Worm (Caenorhabditis elegans) whole organism, L1 larva: ENCODE results near the gene vav-1.

Experiments used
- aly-2 ChIP-seq: fragments of 150-350 bp; optimal IDR thresholded peaks from 2 replicates; lab custom pipeline; 2014; ENCODE audit warnings: missing biosample characterization, missing genetic modification characterization
- egl-27 ChIP-seq, 2 experiments: fragments of 150-350 bp in 1 of 2; sonication (generic microtip); optimal IDR thresholded peaks; 3 replicates each; lab custom pipeline; 2017 to 2018; ENCODE audit warnings: missing biosample characterization in 2 of 2, missing genetic modification characterization in 2 of 2, missing genetic modification reagents in 2 of 2
- elt-3 ChIP-seq, 6 experiments: fragments of 150-350 bp in 1 of 6; sonication (generic microtip); optimal IDR thresholded peaks; 2 replicates each; lab custom pipeline; 2017 to 2018; ENCODE audit warnings: missing biosample characterization in 6 of 6, missing genetic modification characterization in 6 of 6, inconsistent platforms in 1 of 6
- isw-1 ChIP-seq: fragments of 200-800 bp; sonication (Bioruptor generic); IDR thresholded peaks from 2 replicates; pipeline ENCODE4 v1.3.6; 2022; ENCODE audit warnings: missing genetic modification characterization, missing compliant biosample characterization
- mdl-1 ChIP-seq, 2 experiments: fragments of 150-350 bp; optimal IDR thresholded peaks; 2 replicates each; lab custom pipeline; 2014 to 2017; ENCODE audit warnings: missing biosample characterization in 2 of 2, missing genetic modification characterization in 2 of 2, inconsistent platforms in 1 of 2
- nhr-12 ChIP-seq: sonication (generic microtip); optimal IDR thresholded peaks from 2 replicates; lab custom pipeline; 2017; ENCODE audit warnings: missing biosample characterization, missing genetic modification characterization
- nhr-77 ChIP-seq: fragments of 150-350 bp; optimal IDR thresholded peaks from 2 replicates; lab custom pipeline; 2014; ENCODE audit warnings: missing biosample characterization, missing genetic modification characterization
- nhr-90 ChIP-seq: sonication (generic microtip); optimal IDR thresholded peaks from 2 replicates; lab custom pipeline; 2016; ENCODE audit warnings: mild to moderate bottlenecking, missing genetic modification characterization, missing compliant biosample characterization; ENCODE audit not compliant: poor library complexity
- tbx-2 ChIP-seq: sonication (generic microtip); optimal IDR thresholded peaks from 2 replicates; lab custom pipeline; 2016; ENCODE audit warnings: missing genetic modification characterization, missing compliant biosample characterization
- vab-15 ChIP-seq: sonication (generic microtip); optimal IDR thresholded peaks from 2 replicates; lab custom pipeline; 2017; ENCODE audit warnings: missing genotype, mild to moderate bottlenecking, missing genetic modification characterization, missing compliant biosample characterization
- ztf-11 ChIP-seq, 2 experiments: sonication (generic microtip); optimal IDR thresholded peaks; 2 replicates each; lab custom pipeline; 2016 to 2017; ENCODE audit warnings: missing genetic modification characterization in 2 of 2, missing biosample characterization in 1 of 2, missing compliant biosample characterization in 1 of 2

- TF ChIP-seq egl-27 (tag; optimal IDR thresholded peaks at IDR 0.05; lab: Kevin White, UChicago), result no peak
- TF ChIP-seq mdl-1 (tag; optimal IDR thresholded peaks at IDR 0.05; lab: Kevin White, UChicago), result no peak
- TF ChIP-seq elt-3 (tag; optimal IDR thresholded peaks at IDR 0.05; lab: Kevin White, UChicago), result no peak
- no peak for TF ChIP-seq tbx-2 (tag; lab: Kevin White, UChicago)
- TF ChIP-seq nhr-12 (tag; lab: Kevin White, UChicago), result no peak
- TF ChIP-seq ztf-11 (tag; optimal IDR thresholded peaks at IDR 0.05; lab: Kevin White, UChicago), result no peak
- TF ChIP-seq aly-2 (tag; lab: Kevin White, UChicago), result no peak
- no peak for TF ChIP-seq nhr-90 (tag; lab: Kevin White, UChicago)
- TF ChIP-seq isw-1 (GFP tag; lab: Robert Waterston, UW), result no peak
- no peak for TF ChIP-seq nhr-77 (tag; lab: Kevin White, UChicago)
- TF ChIP-seq vab-15, result no peak
Observed at ce11 chrX:9255993-9256392, 24.1 kb upstream of the vav-1 start.
